Fruit fly (Drosophila melanogaster): Measurements from ENCODE around the gene CG13287.

DNA sequence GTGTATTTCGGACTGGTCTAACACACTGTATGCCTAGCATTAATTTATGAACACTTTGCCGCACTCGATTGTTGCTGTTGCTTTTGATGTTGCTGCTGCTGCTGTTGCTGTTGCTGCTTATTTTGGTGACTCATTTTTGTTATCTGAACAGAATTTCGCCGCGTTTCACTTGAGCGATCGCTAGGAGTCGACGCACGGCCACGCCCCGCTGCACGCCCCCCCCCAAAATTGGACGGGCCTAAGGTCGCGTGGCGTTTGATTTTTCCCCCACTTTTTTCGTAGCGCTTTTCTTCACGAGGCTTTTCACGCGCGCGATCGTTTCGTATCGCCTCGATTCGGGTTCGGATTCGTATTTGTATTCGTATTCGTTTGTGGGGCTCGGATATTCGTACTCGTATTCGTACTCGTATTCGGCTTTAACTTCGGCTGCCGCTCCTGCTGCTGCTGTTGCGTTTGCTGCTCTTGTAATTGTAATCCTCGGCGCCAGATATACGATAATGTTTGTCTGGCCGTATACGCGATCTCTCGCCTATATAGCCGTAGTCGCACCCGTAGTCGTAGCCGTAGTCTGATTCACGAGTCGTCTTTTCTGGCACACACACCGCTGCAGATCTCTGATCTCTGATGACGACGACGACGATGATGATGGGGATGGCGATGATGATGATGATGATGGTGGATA is 38.1 kb upstream of the CG13287 start:
- no peak for TF ChIP-seq CG10631 (GFP tag; optimal IDR thresholded peaks at IDR 0.05)
- peak; percentile 70 for TF ChIP-seq CG1621 (tag; optimal IDR thresholded peaks at IDR 0.05)
- TF ChIP-seq Sox102F (GFP tag; optimal IDR thresholded peaks at IDR 0.05): no peak
- no peak for TF ChIP-seq CG8319 (GFP tag; optimal IDR thresholded peaks at IDR 0.05)
- peak; percentile 16 for TF ChIP-seq CG6276 (GFP tag; optimal IDR thresholded peaks at IDR 0.05)
- no peak for TF ChIP-seq CG31627 (GFP tag; optimal IDR thresholded peaks at IDR 0.05)
- TF ChIP-seq Eip78C (GFP tag): no peak
- TF ChIP-seq Hr39 (GFP tag; optimal IDR thresholded peaks at IDR 0.05): no peak
- TF ChIP-seq Gug (GFP tag; IDR thresholded peaks at IDR 0.05): no peak
- no peak for TF ChIP-seq dac (GFP tag; optimal IDR thresholded peaks at IDR 0.05)
- no peak for TF ChIP-seq CG8632 (GFP tag; optimal IDR thresholded peaks at IDR 0.05)
- TF ChIP-seq net (GFP tag; optimal IDR thresholded peaks at IDR 0.05): peak; percentile 10
- peak; percentile 36; the same call in 1 of the 3 replicates for TF ChIP-seq eg (GFP tag; IDR thresholded peaks at IDR 0.05)
- TF ChIP-seq Met (GFP tag; optimal IDR thresholded peaks at IDR 0.05): no peak
